Fruit fly (Drosophila melanogaster) S2 (cell line): ENCODE data around the gene CG7857.

Experiments used
- CG8478 ChIP-seq: fragments of >200 bp; optimal IDR thresholded peaks from 2 replicates; lab custom pipeline; 2018
- CTCF ChIP-seq, 2 experiments: fragments of >200 bp; optimal IDR thresholded peaks; 2 replicates each; lab custom pipeline; 2018

dm6 chr3L:15519920-15520319, 15.2 kb upstream of the CG7857 start:
- no peak for TF ChIP-seq CTCF (optimal IDR thresholded peaks at IDR 0.05; lab: Kevin White, UChicago)
- no peak for TF ChIP-seq CG8478 (lab: Kevin White, UChicago)
